Worm (Caenorhabditis elegans): ENCODE measurements around the gene K12H4.6.

- TF ChIP-seq ZK337.2 (GFP tag; IDR thresholded peaks at IDR 0.05) = peak; percentile 98
- TF ChIP-seq nhr-11 (tag; optimal IDR thresholded peaks at IDR 0.05) = peak; percentile 99
- TF ChIP-seq nhr-28 (tag; optimal IDR thresholded peaks at IDR 0.05) = peak; percentile 98
- peak; percentile 32 for TF ChIP-seq Y5F2A.4 (GFP tag; optimal IDR thresholded peaks at IDR 0.05)
- peak; percentile 93 for TF ChIP-seq hlh-30 (tag; optimal IDR thresholded peaks at IDR 0.05; ENCODE audit: insufficient read depth)
- peak; percentile 96 to 98 for TF ChIP-seq madf-5 (GFP tag; IDR thresholded peaks at IDR 0.05)
Measured at ce11 chrIII:8043784-8044183, 1.1 kb upstream of the K12H4.6 start.
